Worm (Caenorhabditis elegans) whole organism, L2 larva: ENCODE measurements around the gene F08H9.3.

Experiments used
- C34F6.9 ChIP-seq: fragments of 150-350 bp; optimal IDR thresholded peaks from 2 replicates; lab custom pipeline; 2014; ENCODE audit warnings: missing biosample characterization, missing genetic modification characterization
- F13H6.1 ChIP-seq: sonication (generic microtip); optimal IDR thresholded peaks from 2 replicates; lab custom pipeline; 2016; ENCODE audit warnings: missing genetic modification characterization, missing compliant biosample characterization
- R02D3.7 ChIP-seq: fragments of 150-350 bp; optimal IDR thresholded peaks from 2 replicates; lab custom pipeline; 2014; ENCODE audit warnings: missing biosample characterization, missing genetic modification characterization
- Y55F3AM.14 ChIP-seq: fragments of 200-800 bp; sonication (Bioruptor generic); optimal IDR thresholded peaks from 2 replicates; lab custom pipeline; 2018; ENCODE audit warnings: mild to moderate bottlenecking, missing genetic modification characterization, missing compliant biosample characterization
- ZK546.5 ChIP-seq: sonication (generic microtip); optimal IDR thresholded peaks from 2 replicates; lab custom pipeline; 2017; ENCODE audit warnings: missing biosample characterization, missing genetic modification characterization
- alr-1 ChIP-seq: fragments of 150-350 bp; optimal IDR thresholded peaks from 2 replicates; lab custom pipeline; 2014; ENCODE audit warnings: missing biosample characterization, missing genetic modification characterization
- aly-2 ChIP-seq: fragments of 150-350 bp; optimal IDR thresholded peaks from 2 replicates; lab custom pipeline; 2014; ENCODE audit warnings: missing biosample characterization, missing genetic modification characterization
- ama-1 ChIP-seq: fragments of 150-350 bp; optimal IDR thresholded peaks from 2 replicates; lab custom pipeline; 2018; ENCODE audit warnings: inconsistent platforms
- blmp-1 ChIP-seq: sonication (generic microtip); optimal IDR thresholded peaks from 2 replicates; lab custom pipeline; 2017; ENCODE audit warnings: missing genetic modification characterization, mild to moderate bottlenecking, missing compliant biosample characterization, antibody characterized with exemption, moderate library complexity; ENCODE audit not compliant: insufficient read depth
- ceh-16 ChIP-seq: fragments of 150-350 bp; optimal IDR thresholded peaks from 2 replicates; lab custom pipeline; 2014; ENCODE audit warnings: missing biosample characterization, missing genetic modification characterization
- ceh-82 ChIP-seq: fragments of 150-350 bp; optimal IDR thresholded peaks from 2 replicates; lab custom pipeline; 2014; ENCODE audit warnings: missing biosample characterization, missing genetic modification characterization
- crh-2 ChIP-seq: sonication (generic microtip); optimal IDR thresholded peaks from 2 replicates; lab custom pipeline; 2017; ENCODE audit warnings: missing biosample characterization, missing genetic modification characterization
- dmd-4 ChIP-seq: sonication (generic microtip); optimal IDR thresholded peaks from 2 replicates; lab custom pipeline; 2017; ENCODE audit warnings: missing biosample characterization, missing genetic modification characterization
- egl-27 ChIP-seq: sonication (generic microtip); optimal IDR thresholded peaks from 3 replicates; lab custom pipeline; 2017; ENCODE audit warnings: missing biosample characterization, missing genetic modification reagents, missing genetic modification characterization
- elt-1 ChIP-seq: fragments of 150-350 bp; optimal IDR thresholded peaks from 2 replicates; lab custom pipeline; 2014; ENCODE audit warnings: missing biosample characterization, missing genetic modification characterization
- elt-3 ChIP-seq: sonication (generic microtip); optimal IDR thresholded peaks from 2 replicates; lab custom pipeline; 2017; ENCODE audit warnings: missing biosample characterization, missing genetic modification characterization
- fos-1 ChIP-seq: fragments of 150-350 bp; optimal IDR thresholded peaks from 2 replicates; lab custom pipeline; 2014; ENCODE audit warnings: missing biosample characterization, missing genetic modification characterization
- gmeb-1 ChIP-seq: fragments of 150-350 bp; optimal IDR thresholded peaks from 2 replicates; lab custom pipeline; 2014; ENCODE audit warnings: missing biosample characterization, missing genetic modification characterization
- lin-11 ChIP-seq: fragments of 150-350 bp; sonication (generic microtip); optimal IDR thresholded peaks from 2 replicates; lab custom pipeline; 2014; ENCODE audit warnings: missing biosample characterization, missing genetic modification characterization, inconsistent platforms, mixed read lengths
- lin-13 ChIP-seq: fragments of 150-350 bp; optimal IDR thresholded peaks from 2 replicates; lab custom pipeline; 2014; ENCODE audit warnings: missing biosample characterization, missing genetic modification reagents, missing genetic modification characterization
- lin-39 ChIP-seq: fragments of 150-350 bp; optimal IDR thresholded peaks from 2 replicates; lab custom pipeline; 2014; ENCODE audit warnings: missing biosample characterization, missing genetic modification reagents, missing genetic modification characterization
- lsy-2 ChIP-seq, 2 experiments: fragments of 150-350 bp in 1 of 2; sonication (generic microtip) in 1 of 2; optimal IDR thresholded peaks; 2 replicates each; lab custom pipeline; 2014 to 2017; ENCODE audit warnings: missing biosample characterization in 2 of 2, missing genetic modification characterization in 2 of 2
- mab-5 ChIP-seq: fragments of 150-350 bp; optimal IDR thresholded peaks from 2 replicates; lab custom pipeline; 2014; ENCODE audit warnings: missing biosample characterization, missing genetic modification characterization
- mbf-1 ChIP-seq: sonication (generic microtip); optimal IDR thresholded peaks from 2 replicates; lab custom pipeline; 2017; ENCODE audit warnings: missing biosample characterization, missing genetic modification characterization
- mdl-1 ChIP-seq, 2 experiments: fragments of 150-350 bp in 1 of 2; sonication (generic microtip) in 1 of 2; optimal IDR thresholded peaks; 2 replicates each; lab custom pipeline; 2017; ENCODE audit warnings: missing biosample characterization in 2 of 2, missing genetic modification characterization in 2 of 2
- nhr-10 ChIP-seq: sonication (generic microtip); optimal IDR thresholded peaks from 2 replicates; lab custom pipeline; 2017; ENCODE audit warnings: missing biosample characterization, missing genetic modification characterization
- nhr-11 ChIP-seq: fragments of 150-350 bp; optimal IDR thresholded peaks from 2 replicates; lab custom pipeline; 2014; ENCODE audit warnings: missing biosample characterization, missing genetic modification characterization
- nhr-12 ChIP-seq: fragments of 150-350 bp; optimal IDR thresholded peaks from 2 replicates; lab custom pipeline; 2014; ENCODE audit warnings: missing biosample characterization, missing genetic modification characterization
- nhr-129 ChIP-seq: fragments of 150-350 bp; optimal IDR thresholded peaks from 2 replicates; lab custom pipeline; 2014; ENCODE audit warnings: missing biosample characterization, missing genetic modification characterization
- nhr-21 ChIP-seq: fragments of 150-350 bp; optimal IDR thresholded peaks from 2 replicates; lab custom pipeline; 2014; ENCODE audit warnings: missing biosample characterization, missing genetic modification characterization
- nhr-23 ChIP-seq: fragments of 150-350 bp; optimal IDR thresholded peaks from 2 replicates; lab custom pipeline; 2014; ENCODE audit warnings: missing biosample characterization, missing genetic modification reagents, missing genetic modification characterization
- nhr-237 ChIP-seq: fragments of 150-350 bp; optimal IDR thresholded peaks from 2 replicates; lab custom pipeline; 2014; ENCODE audit warnings: missing biosample characterization, missing genetic modification characterization
- nhr-25 ChIP-seq: fragments of 150-350 bp; sonication (generic microtip); optimal IDR thresholded peaks from 3 replicates; lab custom pipeline; 2014; ENCODE audit warnings: missing biosample characterization, missing genetic modification characterization
- nhr-6 ChIP-seq: fragments of 150-350 bp; optimal IDR thresholded peaks from 2 replicates; lab custom pipeline; 2014; ENCODE audit warnings: missing biosample characterization, missing genetic modification characterization
- nhr-77 ChIP-seq: fragments of 150-350 bp; optimal IDR thresholded peaks from 2 replicates; lab custom pipeline; 2014; ENCODE audit warnings: missing biosample characterization, missing genetic modification characterization
- peb-1 ChIP-seq: fragments of 150-350 bp; optimal IDR thresholded peaks from 2 replicates; lab custom pipeline; 2014; ENCODE audit warnings: missing biosample characterization, missing genetic modification characterization
- sem-4 ChIP-seq: fragments of 150-350 bp; optimal IDR thresholded peaks from 2 replicates; lab custom pipeline; 2014; ENCODE audit warnings: missing biosample characterization, missing genetic modification reagents, missing genetic modification characterization
- skn-1 ChIP-seq: sonication (generic microtip); optimal IDR thresholded peaks from 2 replicates; lab custom pipeline; 2017; ENCODE audit warnings: missing biosample characterization, missing genetic modification characterization
- sma-3 ChIP-seq: sonication (generic microtip); optimal IDR thresholded peaks from 2 replicates; lab custom pipeline; 2016; ENCODE audit warnings: missing genetic modification reagents, missing genetic modification characterization, missing compliant biosample characterization
- sma-9 ChIP-seq, 2 experiments: fragments of 150-350 bp in 1 of 2; sonication (generic microtip) in 1 of 2; optimal IDR thresholded peaks; 2 replicates each; lab custom pipeline; 2014 to 2016; ENCODE audit warnings: missing genetic modification characterization in 2 of 2, mild to moderate bottlenecking in 1 of 2, missing biosample characterization in 1 of 2, missing compliant biosample characterization in 1 of 2, missing genetic modification reagents in 1 of 2, moderate library complexity in 1 of 2
- snpc-4 ChIP-seq: fragments of 150-350 bp; optimal IDR thresholded peaks from 2 replicates; lab custom pipeline; 2014; ENCODE audit warnings: missing biosample characterization, missing genetic modification characterization
- unc-39 ChIP-seq: fragments of 150-350 bp; optimal IDR thresholded peaks from 2 replicates; lab custom pipeline; 2014; ENCODE audit warnings: missing biosample characterization, missing genetic modification characterization
- unc-55 ChIP-seq: fragments of 150-350 bp; sonication (generic microtip); optimal IDR thresholded peaks from 3 replicates; lab custom pipeline; 2014; ENCODE audit warnings: missing biosample characterization, missing genetic modification reagents, missing genetic modification characterization
- unc-62 ChIP-seq: fragments of 150-350 bp; optimal IDR thresholded peaks from 2 replicates; lab custom pipeline; 2014; ENCODE audit warnings: missing biosample characterization, missing genetic modification reagents, missing genetic modification characterization
- zag-1 ChIP-seq: fragments of 150-350 bp; optimal IDR thresholded peaks from 2 replicates; lab custom pipeline; 2014; ENCODE audit warnings: missing biosample characterization, missing genetic modification characterization
- ztf-1 ChIP-seq: fragments of 200-800 bp; sonication (Bioruptor generic); conservative IDR thresholded peaks from 2 replicates; pipeline ENCODE4 v1.3.6; 2022; ENCODE audit warnings: missing genetic modification characterization, missing compliant biosample characterization
- ztf-11 ChIP-seq: sonication (generic microtip); optimal IDR thresholded peaks from 2 replicates; lab custom pipeline; 2017; ENCODE audit warnings: missing biosample characterization, missing genetic modification characterization
- ztf-4 ChIP-seq: fragments of 150-350 bp; optimal IDR thresholded peaks from 2 replicates; lab custom pipeline; 2014; ENCODE audit warnings: missing biosample characterization, missing genetic modification characterization

F08H9.3 gene

ce11 chrV:14419855-14420254, 43.3 kb downstream of the F08H9.3 start:
- no peak for TF ChIP-seq mbf-1 (tag; lab: Kevin White, UChicago)
- no peak for TF ChIP-seq lin-11 (tag; lab: Kevin White, UChicago)
- no peak for TF ChIP-seq crh-2 (tag; lab: Kevin White, UChicago)
- TF ChIP-seq snpc-4 (tag; lab: Kevin White, UChicago) = no peak
- TF ChIP-seq nhr-25 (tag; lab: Kevin White, UChicago) = no peak
- TF ChIP-seq lin-39 (tag; lab: Kevin White, UChicago) = no peak

DNA sequence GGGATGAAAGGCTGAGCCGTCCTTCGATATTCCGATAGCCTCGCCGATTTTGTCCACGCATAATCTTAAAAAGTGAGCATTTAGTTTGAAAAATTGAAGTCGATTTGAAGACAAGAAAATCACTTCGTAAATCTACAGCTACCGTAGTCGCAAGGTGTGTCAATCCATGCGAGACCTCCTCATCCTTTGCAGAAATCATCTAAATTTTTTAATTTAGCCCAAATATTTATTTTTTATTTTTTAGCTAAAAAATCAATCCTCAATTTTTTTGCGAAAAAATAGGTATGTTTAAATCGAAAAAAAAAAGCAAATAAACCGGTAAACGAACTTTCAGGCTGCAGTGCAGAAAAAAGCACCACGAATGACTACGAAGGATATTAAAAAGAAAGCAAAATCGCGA, 45.4 kb downstream of the F08H9.3 start, which contains the start of the genes nxf-2 and set-31:
Gene nxf-2 (minus strand): TSS at position 101 of the 400 bp plus-strand sequence.
Gene set-31 (plus strand): TSS at position 169 of the 400 bp plus-strand sequence.
- no peak for TF ChIP-seq nhr-21
- TF ChIP-seq lsy-2 (tag; optimal IDR thresholded peaks at IDR 0.05; lab: Kevin White, UChicago) = peak in 1 of 2 experiments; percentile 41

DNA sequence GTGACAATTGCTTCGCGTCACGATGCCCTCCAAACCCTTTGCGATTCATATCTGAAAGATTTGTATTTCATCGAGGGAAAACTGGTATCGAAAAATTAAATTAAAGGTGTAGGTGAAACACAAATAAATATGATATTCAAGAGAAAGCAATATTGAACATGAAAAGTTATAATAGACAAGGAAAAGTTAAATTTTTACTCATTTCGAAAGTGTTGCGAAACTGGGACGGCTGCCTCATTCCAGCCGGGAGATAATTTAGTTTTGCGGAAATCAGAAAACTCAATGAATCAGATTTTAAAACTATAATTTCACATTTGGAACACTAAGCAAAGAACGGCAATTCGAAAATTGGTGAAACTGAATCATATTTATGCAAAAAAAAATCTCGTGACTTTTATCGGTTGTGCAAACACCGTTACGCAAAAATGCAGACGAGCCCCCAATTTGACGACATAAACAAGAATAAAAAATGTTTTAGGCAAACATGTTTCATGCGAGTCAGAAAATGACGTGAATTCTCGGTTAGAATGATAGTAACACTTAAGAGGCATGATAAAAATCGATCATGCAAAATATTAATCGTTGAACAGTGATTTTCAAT, 48.1 kb downstream of the F08H9.3 start, which contains the start of the genes nxf-1 and C15H11.11:
Gene nxf-1 (minus strand): TSS at position 51 of the 601 bp plus-strand sequence.
Gene C15H11.11 (plus strand): TSS at position 536 of the 601 bp plus-strand sequence.
- no peak for TF ChIP-seq skn-1 (tag; lab: Kevin White, UChicago)
- TF ChIP-seq R02D3.7 (tag; lab: Kevin White, UChicago) = no peak
- peak; percentile 71 for TF ChIP-seq sma-9 (GFP tag; optimal IDR thresholded peaks at IDR 0.05; lab: Kevin White, UChicago)
- TF ChIP-seq sma-9 (tag; optimal IDR thresholded peaks at IDR 0.05; lab: Kevin White, UChicago) = no peak
- TF ChIP-seq ztf-4 (tag; lab: Kevin White, UChicago) = no peak
- TF ChIP-seq lin-39 (tag; lab: Kevin White, UChicago) = no peak
- no peak for TF ChIP-seq nhr-11 (tag; lab: Kevin White, UChicago)
- peak; percentile 60 for TF ChIP-seq F13H6.1
- no peak for TF ChIP-seq elt-3
- TF ChIP-seq ztf-1 (GFP tag; lab: Robert Waterston, UW) = no peak
- peak; percentile 19 for TF ChIP-seq snpc-4 (tag; lab: Kevin White, UChicago)
- TF ChIP-seq ceh-16 = no peak
- no peak for TF ChIP-seq dmd-4 (tag; lab: Kevin White, UChicago)
- no peak for TF ChIP-seq elt-1 (tag; lab: Kevin White, UChicago)
- TF ChIP-seq peb-1 = no peak
- TF ChIP-seq ama-1 = peak; percentile 70
- peak in 1 of 2 experiments; percentile 43 for TF ChIP-seq mdl-1 (tag; optimal IDR thresholded peaks at IDR 0.05; lab: Kevin White, UChicago)
- no peak for TF ChIP-seq ztf-11 (tag; lab: Kevin White, UChicago)
- no peak for TF ChIP-seq zag-1 (tag; lab: Kevin White, UChicago)
- TF ChIP-seq sem-4 (tag; lab: Kevin White, UChicago) = peak; percentile 30
- no peak for TF ChIP-seq lin-11 (tag; lab: Kevin White, UChicago)
- no peak for TF ChIP-seq ZK546.5
- TF ChIP-seq gmeb-1 (tag; lab: Kevin White, UChicago) = peak; percentile 81
- no peak for TF ChIP-seq alr-1 (tag; lab: Kevin White, UChicago)
- peak; percentile 61 for TF ChIP-seq nhr-129 (tag; lab: Kevin White, UChicago)
- TF ChIP-seq nhr-25 (tag; lab: Kevin White, UChicago) = peak; percentile 56
- no peak for TF ChIP-seq ceh-82
- TF ChIP-seq unc-62 = no peak
- TF ChIP-seq nhr-10 = no peak
- TF ChIP-seq C34F6.9 (tag; lab: Kevin White, UChicago) = peak; percentile 84
- no peak for TF ChIP-seq nhr-77
- no peak for TF ChIP-seq nhr-6
- TF ChIP-seq sma-3 (GFP tag; lab: Kevin White, UChicago) = peak; percentile 73
- no peak for TF ChIP-seq nhr-12 (tag; lab: Kevin White, UChicago)
- peak; percentile 70 for TF ChIP-seq unc-55 (GFP tag; lab: Kevin White, UChicago)
- no peak for TF ChIP-seq egl-27 (tag; lab: Kevin White, UChicago)
- no peak for TF ChIP-seq nhr-237 (tag; lab: Kevin White, UChicago)
- no peak for TF ChIP-seq Y55F3AM.14 (GFP tag; lab: Kevin White, UChicago)
- TF ChIP-seq lsy-2 (tag; optimal IDR thresholded peaks at IDR 0.05; lab: Kevin White, UChicago) = peak; percentile 71 to 88
- TF ChIP-seq lin-13 (GFP tag; lab: Kevin White, UChicago) = peak; percentile 47
- no peak for TF ChIP-seq mab-5 (tag; lab: Kevin White, UChicago)
- no peak for TF ChIP-seq blmp-1
- TF ChIP-seq fos-1 (tag; lab: Kevin White, UChicago) = peak; percentile 90
- TF ChIP-seq nhr-21 = peak; percentile 36
- TF ChIP-seq nhr-23 (tag; lab: Kevin White, UChicago) = no peak
- TF ChIP-seq mbf-1 (tag; lab: Kevin White, UChicago) = no peak
- peak; percentile 83 for TF ChIP-seq crh-2 (tag; lab: Kevin White, UChicago)
- TF ChIP-seq aly-2 (tag; lab: Kevin White, UChicago) = no peak
- TF ChIP-seq unc-39 (tag; lab: Kevin White, UChicago) = no peak
- TF ChIP-seq, all 48 proteins: peak for 17
